Worm (Caenorhabditis elegans) whole organism, young adult: Measurements from ENCODE around the gene C54E10.11.

Source experiments
- F10E7.11 ChIP-seq: sonication (generic microtip); optimal IDR thresholded peaks from 2 replicates; lab custom pipeline; 2017; ENCODE audit warnings: mild to moderate bottlenecking, missing genetic modification characterization, moderate library complexity, missing compliant biosample characterization
- F22D6.2 ChIP-seq: sonication (generic microtip); optimal IDR thresholded peaks from 2 replicates; lab custom pipeline; 2016; ENCODE audit warnings: mild to moderate bottlenecking, missing genetic modification characterization, missing compliant biosample characterization
- F39B2.1 ChIP-seq: fragments of 200-800 bp; sonication (Bioruptor generic); IDR thresholded peaks from 2 replicates; pipeline ENCODE4 v1.3.6; 2022; ENCODE audit warnings: missing genetic modification reagents, missing genetic modification characterization, missing compliant biosample characterization
- F49E8.2 ChIP-seq: sonication (generic microtip); optimal IDR thresholded peaks from 3 replicates; lab custom pipeline; 2017; ENCODE audit warnings: missing genetic modification characterization, mild to moderate bottlenecking, missing compliant biosample characterization, antibody characterized with exemption, moderate library complexity; ENCODE audit not compliant: insufficient read depth
- F52B5.7 ChIP-seq: sonication (generic microtip); optimal IDR thresholded peaks from 2 replicates; lab custom pipeline; 2016; ENCODE audit warnings: mild to moderate bottlenecking, missing genetic modification characterization, missing compliant biosample characterization
- F57C9.4 ChIP-seq: sonication (generic microtip); optimal IDR thresholded peaks from 2 replicates; lab custom pipeline; 2017; ENCODE audit warnings: mild to moderate bottlenecking, missing genetic modification characterization, missing compliant biosample characterization
- K11D2.4 ChIP-seq: fragments of 200-800 bp; sonication (Bioruptor generic); IDR thresholded peaks from 2 replicates; pipeline ENCODE4 v1.3.6; 2022; ENCODE audit warnings: missing genetic modification reagents, missing genetic modification characterization, missing compliant biosample characterization
- athp-1 ChIP-seq: sonication (generic microtip); optimal IDR thresholded peaks from 2 replicates; lab custom pipeline; 2017; ENCODE audit warnings: mild to moderate bottlenecking, missing genetic modification characterization, missing compliant biosample characterization
- bed-2 ChIP-seq: fragments of 200-800 bp; sonication (Bioruptor generic); IDR thresholded peaks from 2 replicates; pipeline ENCODE4 v1.3.6; 2022; ENCODE audit warnings: missing genetic modification reagents, missing genetic modification characterization, missing compliant biosample characterization
- ceh-40 ChIP-seq: fragments of 200-800 bp; sonication (Bioruptor generic); IDR thresholded peaks from 2 replicates; pipeline ENCODE4 v1.3.6; 2022; ENCODE audit warnings: missing genetic modification characterization, missing compliant biosample characterization
- dox-1 ChIP-seq: fragments of 200-800 bp; sonication (Bioruptor generic); IDR thresholded peaks from 2 replicates; pipeline ENCODE4 v1.3.6; 2022; ENCODE audit warnings: missing genetic modification reagents, missing genetic modification characterization, missing compliant biosample characterization
- dpl-1 ChIP-seq: fragments of 150-350 bp; optimal IDR thresholded peaks from 2 replicates; lab custom pipeline; 2014; ENCODE audit warnings: missing biosample characterization, missing genetic modification reagents, missing genetic modification characterization
- efl-1 ChIP-seq: fragments of 150-350 bp; optimal IDR thresholded peaks from 2 replicates; lab custom pipeline; 2014; ENCODE audit warnings: missing biosample characterization, missing genetic modification reagents, missing genetic modification characterization
- egrh-3 ChIP-seq: fragments of 200-800 bp; sonication (Bioruptor generic); IDR thresholded peaks from 2 replicates; pipeline ENCODE4 v1.3.6; 2022; ENCODE audit warnings: missing genetic modification reagents, missing genetic modification characterization, missing compliant biosample characterization
- ekl-4 ChIP-seq: fragments of 200-800 bp; sonication (Bioruptor generic); IDR thresholded peaks from 2 replicates; pipeline ENCODE4 v1.3.6; 2022; ENCODE audit warnings: missing genetic modification reagents, missing genetic modification characterization, missing compliant biosample characterization
- gei-17 ChIP-seq: fragments of 200-800 bp; sonication (Bioruptor generic); optimal IDR thresholded peaks from 2 replicates; lab custom pipeline; 2018; ENCODE audit warnings: mild to moderate bottlenecking, missing genetic modification characterization, missing compliant biosample characterization
- hlh-12 ChIP-seq: sonication (generic microtip); optimal IDR thresholded peaks from 2 replicates; lab custom pipeline; 2016; ENCODE audit warnings: missing genetic modification characterization, missing compliant biosample characterization
- hlh-26 ChIP-seq: fragments of 200-800 bp; sonication (Bioruptor generic); conservative IDR thresholded peaks from 2 replicates; pipeline ENCODE4 v1.3.6; 2022; ENCODE audit warnings: missing genetic modification reagents, missing genetic modification characterization, missing compliant biosample characterization
- hmg-1.2 ChIP-seq: fragments of 200-800 bp; sonication (Bioruptor generic); IDR thresholded peaks from 2 replicates; pipeline ENCODE4 v1.3.6; 2022; ENCODE audit warnings: missing genetic modification reagents, missing genetic modification characterization, missing compliant biosample characterization
- hmg-20 ChIP-seq: fragments of 200-800 bp; sonication (Bioruptor generic); IDR thresholded peaks from 2 replicates; pipeline ENCODE4 v1.3.6; 2022; ENCODE audit warnings: missing genetic modification reagents, missing genetic modification characterization, missing compliant biosample characterization
- let-607 ChIP-seq, 2 experiments: fragments of 200-800 bp in 1 of 2; sonication (Bioruptor generic) in 1 of 2; sonication (generic microtip) in 1 of 2; optimal IDR thresholded peaks; 2 replicates each; lab custom pipeline; 2016 to 2018; ENCODE audit warnings: mild to moderate bottlenecking in 2 of 2, missing compliant biosample characterization in 2 of 2, missing genetic modification characterization in 2 of 2, moderate library complexity in 2 of 2, missing genotype in 1 of 2
- lin-26 ChIP-seq: fragments of 200-800 bp; sonication (Bioruptor generic); IDR thresholded peaks from 2 replicates; pipeline ENCODE4 v1.3.6; 2022; ENCODE audit warnings: missing genetic modification reagents, missing genetic modification characterization, missing compliant biosample characterization
- mcd-1 ChIP-seq: fragments of 200-800 bp; sonication (Bioruptor generic); IDR thresholded peaks from 2 replicates; pipeline ENCODE4 v1.3.6; 2022; ENCODE audit warnings: missing genetic modification reagents, missing genetic modification characterization, missing compliant biosample characterization
- mel-28 ChIP-seq: sonication (generic microtip); optimal IDR thresholded peaks from 2 replicates; lab custom pipeline; 2016; ENCODE audit warnings: borderline replicate concordance, mild to moderate bottlenecking, missing genetic modification characterization, missing compliant biosample characterization
- mxl-1 ChIP-seq: sonication (generic microtip); optimal IDR thresholded peaks from 2 replicates; lab custom pipeline; 2016; ENCODE audit warnings: missing genetic modification characterization, missing compliant biosample characterization
- nfya-1 ChIP-seq: sonication (generic microtip); optimal IDR thresholded peaks from 2 replicates; lab custom pipeline; 2017; ENCODE audit warnings: antibody characterized with exemption, missing compliant biosample characterization, missing genetic modification characterization, borderline replicate concordance; ENCODE audit not compliant: insufficient read depth
- nhr-120 ChIP-seq: fragments of 200-800 bp; sonication (Bioruptor generic); IDR thresholded peaks from 2 replicates; pipeline ENCODE4 v1.3.6; 2022; ENCODE audit warnings: missing genetic modification characterization, missing compliant biosample characterization
- nhr-179 ChIP-seq: sonication (generic microtip); optimal IDR thresholded peaks from 2 replicates; lab custom pipeline; 2016; ENCODE audit warnings: mild to moderate bottlenecking, missing genetic modification characterization, missing compliant biosample characterization
- nhr-80 ChIP-seq: sonication (generic microtip); optimal IDR thresholded peaks from 2 replicates; lab custom pipeline; 2016; ENCODE audit warnings: missing genetic modification characterization, missing compliant biosample characterization
- pbrm-1 ChIP-seq: fragments of 200-800 bp; sonication (Bioruptor generic); IDR thresholded peaks from 2 replicates; pipeline ENCODE4 v1.3.6; 2022; ENCODE audit warnings: missing genetic modification reagents, missing genetic modification characterization, missing compliant biosample characterization
- pha-4 ChIP-seq: fragments of 150-350 bp; sonication (generic microtip); optimal IDR thresholded peaks from 2 replicates; lab custom pipeline; 2014; ENCODE audit warnings: missing biosample characterization, missing genetic modification reagents, missing genetic modification characterization
- rcor-1 ChIP-seq: fragments of 200-800 bp; sonication (Bioruptor generic); IDR thresholded peaks from 2 replicates; pipeline ENCODE4 v1.3.6; 2022; ENCODE audit warnings: missing genetic modification reagents, missing genetic modification characterization, missing compliant biosample characterization
- snpc-3.4 ChIP-seq: sonication (generic microtip); optimal IDR thresholded peaks from 2 replicates; lab custom pipeline; 2017; ENCODE audit warnings: missing genetic modification characterization, mild to moderate bottlenecking, missing compliant biosample characterization, antibody characterized with exemption, moderate library complexity, missing genotype, missing genetic modification reagents
- snpc-4 ChIP-seq, 5 experiments: fragments of 150-350 bp in 1 of 5; sonication (generic microtip) in 4 of 5; optimal IDR thresholded peaks; 2 replicates each; lab custom pipeline; 2014 to 2018; ENCODE audit warnings: missing genetic modification characterization in 5 of 5, missing biosample characterization in 3 of 5, antibody characterized with exemption in 2 of 5, mild to moderate bottlenecking in 2 of 5, missing compliant biosample characterization in 2 of 5, missing genotype in 2 of 5, moderate library complexity in 2 of 5, missing genetic modification reagents in 1 of 5
- tbx-9 ChIP-seq: sonication (generic microtip); optimal IDR thresholded peaks from 2 replicates; lab custom pipeline; 2016; ENCODE audit warnings: borderline replicate concordance, missing genetic modification characterization, inconsistent platforms, missing compliant biosample characterization
- ztf-26 ChIP-seq: sonication (generic microtip); optimal IDR thresholded peaks from 2 replicates; lab custom pipeline; 2017; ENCODE audit warnings: missing genetic modification characterization, missing compliant biosample characterization
- ztf-28 ChIP-seq: fragments of 200-800 bp; sonication (Bioruptor generic); IDR thresholded peaks from 2 replicates; pipeline ENCODE4 v1.3.6; 2022; ENCODE audit warnings: missing genetic modification reagents, missing genetic modification characterization, missing compliant biosample characterization

C54E10.11 gene

DNA sequence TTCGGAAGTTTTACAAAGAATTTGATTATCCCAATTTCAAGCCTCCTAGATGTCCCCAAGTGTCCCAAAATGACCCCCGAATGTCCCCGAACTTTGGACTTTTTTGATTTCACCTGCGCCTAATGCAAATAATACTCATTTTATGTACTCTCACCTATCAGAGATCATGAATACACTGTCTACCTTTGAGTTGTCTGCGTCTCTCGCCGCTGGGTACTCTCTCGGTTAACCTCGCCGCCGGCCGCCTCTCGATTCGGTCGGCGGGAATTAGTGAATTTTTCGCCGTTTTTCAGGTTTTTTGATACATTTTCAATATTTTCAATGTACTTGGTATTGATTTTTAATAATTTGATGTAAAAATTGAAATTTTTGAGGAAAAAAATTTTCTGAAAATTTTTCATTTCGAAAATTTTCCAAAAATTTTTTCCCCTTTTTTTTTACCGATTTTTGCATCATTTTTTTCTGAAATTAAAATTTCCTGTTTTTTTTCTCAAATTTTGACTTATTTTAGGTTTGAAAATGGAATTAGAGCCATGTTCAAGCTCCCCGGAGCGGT is 36.9 kb upstream of the C54E10.11 start, which contains the start of gene nhr-65:
Gene nhr-65, plus strand, starts transcription at position 506 of the 556 bp plus-strand sequence.
- TF ChIP-seq ceh-40 (GFP tag; lab: Robert Waterston, UW) (no peak), dox-1 (GFP tag; lab: Robert Waterston, UW) (0 out of 2 replicates have a peak, but pooled peaks have one; percentile 30), mel-28 (tag; lab: Kevin White, UChicago) (no peak), snpc-4 (GFP tag; optimal IDR thresholded peaks at IDR 0.05; lab: Kevin White, UChicago) (no peak), snpc-4 (tag; optimal IDR thresholded peaks at IDR 0.05; lab: Kevin White, UChicago) (peak in 1 of 4 experiments; percentile 24), pha-4 (tag; lab: Kevin White, UChicago) (peak; percentile 3), dpl-1 (GFP tag; lab: Kevin White, UChicago) (no peak), hmg-1.2 (GFP tag; lab: Robert Waterston, UW) (peak; percentile 92), nhr-179 (tag; lab: Kevin White, UChicago) (no peak), snpc-3.4 (tag; lab: Kevin White, UChicago) (no peak), nhr-80 (tag; lab: Kevin White, UChicago) (peak; percentile 24)

DNA sequence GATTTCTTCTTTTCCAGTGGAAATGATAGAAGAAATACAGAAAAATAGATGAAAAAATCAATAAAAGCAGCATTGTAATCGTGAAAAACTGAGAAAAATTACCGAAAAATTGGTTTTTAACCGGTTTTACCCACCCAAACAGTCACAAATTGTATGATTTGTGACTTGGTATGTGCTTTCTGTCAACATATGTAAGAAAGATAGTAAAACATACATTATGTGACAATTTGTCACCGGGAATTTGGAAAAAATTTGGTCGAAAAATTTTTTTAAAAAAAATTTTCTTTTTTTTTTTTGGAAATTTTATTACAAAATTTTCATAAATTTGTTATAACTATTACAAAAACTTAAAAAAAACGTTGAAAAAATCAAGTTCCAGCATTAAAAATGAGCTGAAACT is 35.1 kb upstream of the C54E10.11 start, which contains the start of gene cyp-33D3:
Gene cyp-33D3, minus strand, starts transcription at position 101 of the 400 bp plus-strand sequence.
- TF ChIP-seq F39B2.1 (GFP tag; lab: Robert Waterston, UW) (no peak), lin-26 (GFP tag; lab: Robert Waterston, UW) (no peak), F57C9.4 (tag; lab: Kevin White, UChicago) (no peak), tbx-9 (tag; lab: Kevin White, UChicago) (no peak), nhr-120 (GFP tag; lab: Robert Waterston, UW) (no peak), hmg-20 (no peak), dox-1 (GFP tag; lab: Robert Waterston, UW) (no peak), ekl-4 (GFP tag; lab: Robert Waterston, UW) (no peak), F22D6.2 (tag; lab: Kevin White, UChicago) (no peak), snpc-3.4 (tag; lab: Kevin White, UChicago) (no peak), K11D2.4 (no peak), hlh-12 (tag; lab: Kevin White, UChicago) (no peak), F49E8.2 (tag; lab: Kevin White, UChicago) (no peak), nfya-1 (tag; lab: Kevin White, UChicago) (no peak)

DNA sequence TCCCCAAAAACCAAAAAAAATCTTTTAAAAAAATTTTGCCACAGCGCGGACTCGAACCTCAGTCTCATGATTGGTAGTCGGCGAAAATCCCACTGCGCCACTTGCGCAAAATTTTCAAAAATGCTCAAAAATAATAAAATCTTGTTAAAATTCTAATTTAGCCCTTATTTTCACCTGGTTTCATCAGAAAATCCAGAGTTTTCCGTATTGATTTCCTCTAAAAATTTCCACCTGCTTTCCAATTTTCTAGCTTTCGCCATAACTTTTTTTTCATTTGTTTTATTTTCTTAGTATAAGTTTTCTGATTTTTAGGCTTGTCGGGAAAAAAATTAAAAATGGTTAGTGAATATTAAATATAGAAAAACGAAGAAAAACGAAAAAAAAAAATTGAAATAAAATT is 25.4 kb upstream of the C54E10.11 start:
- TF ChIP-seq hlh-26 (GFP tag; lab: Robert Waterston, UW) (no peak), athp-1 (tag; lab: Kevin White, UChicago) (no peak), mxl-1 (tag; lab: Kevin White, UChicago) (no peak), let-607 (tag; optimal IDR thresholded peaks at IDR 0.05; lab: Kevin White, UChicago) (no peak), gei-17 (no peak)

DNA sequence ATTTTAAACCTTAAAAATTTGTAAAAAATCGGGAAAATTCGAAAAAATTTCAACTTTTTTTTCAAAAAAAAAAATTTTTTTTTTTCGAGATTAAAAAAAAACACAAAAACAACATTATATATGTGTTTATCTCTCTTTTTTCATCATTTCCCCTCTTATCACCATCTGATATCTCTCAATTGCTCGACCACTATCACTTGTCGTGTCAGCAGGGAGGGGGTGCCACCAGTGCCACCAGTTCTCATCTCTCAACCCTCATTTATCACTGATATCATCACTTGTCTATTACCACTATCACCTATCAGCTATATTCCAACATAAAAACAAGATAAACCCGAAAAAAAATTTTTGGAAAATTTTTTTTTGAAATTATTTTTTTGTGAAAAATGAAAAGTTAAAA is 24.5 kb upstream of the C54E10.11 start:
- TF ChIP-seq bed-2 (GFP tag; lab: Robert Waterston, UW): no peak
- peak; percentile 5 for TF ChIP-seq nhr-80 (tag; lab: Kevin White, UChicago)
- TF ChIP-seq, all 124 proteins: peak for 1

DNA sequence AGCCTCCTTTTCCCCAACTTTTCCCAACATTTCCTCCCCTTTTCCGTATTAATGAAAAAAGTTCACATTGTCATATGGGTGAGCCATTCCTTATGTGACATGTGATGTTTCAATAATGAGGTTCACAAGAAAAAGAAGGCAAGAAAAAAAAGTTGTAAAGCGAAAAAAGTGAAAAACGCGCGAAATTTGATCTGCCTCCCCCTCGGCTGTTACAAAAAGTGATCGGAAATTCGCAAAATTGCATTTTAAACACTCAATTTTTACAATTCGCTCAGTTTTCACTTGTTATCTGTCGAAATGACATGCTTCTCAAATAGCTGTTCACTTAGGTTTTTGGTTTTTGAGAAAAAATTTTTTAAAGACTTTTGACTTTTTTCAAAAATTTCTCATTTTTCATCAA is 19.6 kb upstream of the C54E10.11 start:
- TF ChIP-seq efl-1 (GFP tag; lab: Kevin White, UChicago) (no peak), hmg-1.2 (GFP tag; lab: Robert Waterston, UW) (no peak), F10E7.11 (tag; lab: Kevin White, UChicago) (no peak), ztf-28 (GFP tag; lab: Robert Waterston, UW) (no peak), egrh-3 (GFP tag; lab: Robert Waterston, UW) (no peak), pbrm-1 (GFP tag; lab: Robert Waterston, UW) (no peak), F49E8.2 (tag; lab: Kevin White, UChicago) (no peak), F39B2.1 (GFP tag; lab: Robert Waterston, UW) (no peak), rcor-1 (GFP tag; lab: Robert Waterston, UW) (no peak), F52B5.7 (tag; lab: Kevin White, UChicago) (no peak), mel-28 (tag; lab: Kevin White, UChicago) (no peak), ztf-26 (no peak), mcd-1 (GFP tag; lab: Robert Waterston, UW) (no peak), gei-17 (no peak)
- TF ChIP-seq, all 124 proteins: peak for 0
